Fruit fly (Drosophila melanogaster) whole organism, pupa: ENCODE measurements around the gene CG44090.

Experiments used
- CG10348 ChIP-seq: fragments of 200-800 bp; sonication (Bioruptor generic); IDR thresholded peaks from 2 replicates; pipeline ENCODE4 v1.3.6; 2022; ENCODE audit warnings: missing biosample characterization, missing genetic modification characterization
- CG12605 ChIP-seq: fragments of 200-800 bp; sonication (Bioruptor generic); IDR thresholded peaks from 2 replicates; pipeline ENCODE4 v1.3.6; 2022; ENCODE audit warnings: missing biosample characterization, missing genetic modification characterization
- CG13204 ChIP-seq: fragments of 200-800 bp; sonication (Bioruptor generic); optimal IDR thresholded peaks from 2 replicates; lab custom pipeline; 2018; ENCODE audit warnings: missing biosample characterization, mild to moderate bottlenecking, missing genetic modification characterization, moderate library complexity
- CG14655 ChIP-seq: fragments of 200-800 bp; sonication (Bioruptor generic); optimal IDR thresholded peaks from 3 replicates; lab custom pipeline; 2017; ENCODE audit warnings: mild to moderate bottlenecking, missing biosample characterization, missing genetic modification reagents, missing genetic modification characterization
- CG17806 ChIP-seq: fragments of 200-800 bp; sonication (Bioruptor generic); optimal IDR thresholded peaks from 2 replicates; lab custom pipeline; 2018; ENCODE audit warnings: missing biosample characterization, mild to moderate bottlenecking, missing genetic modification characterization, moderate library complexity
- CG32121 ChIP-seq: fragments of 200-800 bp; sonication (Bioruptor generic); IDR thresholded peaks from 2 replicates; pipeline ENCODE4 v1.3.6; 2022; ENCODE audit warnings: missing biosample characterization, missing genetic modification characterization
- CG34367 ChIP-seq: fragments of 200-800 bp; sonication (Bioruptor generic); optimal IDR thresholded peaks from 2 replicates; lab custom pipeline; 2018; ENCODE audit warnings: missing biosample characterization, mild to moderate bottlenecking, missing genetic modification characterization
- CG4496 ChIP-seq: fragments of 200-800 bp; sonication (Bioruptor generic); IDR thresholded peaks from 3 replicates; pipeline ENCODE4 v1.3.6; 2022; ENCODE audit warnings: missing biosample characterization, missing genetic modification characterization
- CG8159 ChIP-seq: fragments of 200-800 bp; sonication (Bioruptor generic); optimal IDR thresholded peaks from 3 replicates; lab custom pipeline; 2018; ENCODE audit warnings: missing biosample characterization, mild to moderate bottlenecking, missing genetic modification characterization, moderate library complexity
- D1 ChIP-seq: fragments of 200-800 bp; sonication (Bioruptor generic); optimal IDR thresholded peaks from 2 replicates; lab custom pipeline; 2018; ENCODE audit warnings: missing biosample characterization, mild to moderate bottlenecking, missing genetic modification characterization, moderate library complexity
- EcR ChIP-seq: fragments of 200-800 bp; sonication (Bioruptor generic); optimal IDR thresholded peaks from 3 replicates; lab custom pipeline; 2019; ENCODE audit warnings: missing biosample characterization, missing genetic modification characterization, mild to moderate bottlenecking, moderate library complexity, missing genetic modification reagents
- Pif1A ChIP-seq: fragments of 200-800 bp; sonication (Bioruptor generic); optimal IDR thresholded peaks from 3 replicates; lab custom pipeline; 2016; ENCODE audit warnings: missing biosample characterization, missing genetic modification characterization
- gl ChIP-seq: fragments of 200-800 bp; sonication (Bioruptor generic); optimal IDR thresholded peaks from 2 replicates; lab custom pipeline; 2018; ENCODE audit warnings: missing biosample characterization, mild to moderate bottlenecking, missing genetic modification characterization
- rn ChIP-seq: fragments of 200-800 bp; sonication (Bioruptor generic); IDR thresholded peaks from 2 replicates; pipeline ENCODE4 v1.3.6; 2022; ENCODE audit warnings: missing biosample characterization, missing genetic modification characterization

dm6 chr3R:17413601-17414000, 20.6 kb downstream of the CG44090 start, which contains the start of gene CG42822:
- TF ChIP-seq CG4496 (GFP tag; lab: Robert Waterston, UW) (no peak), CG12605 (GFP tag; lab: Robert Waterston, UW) (no peak), D1 (tag; lab: Kevin White, UChicago) (no peak), rn (GFP tag; lab: Robert Waterston, UW) (no peak), gl (tag; lab: Kevin White, UChicago) (no peak), CG34367 (no peak), CG32121 (no peak), EcR (no peak), CG13204 (GFP tag; lab: Kevin White, UChicago) (no peak), CG14655 (no peak), CG10348 (GFP tag; lab: Robert Waterston, UW) (no peak), CG17806 (tag; lab: Kevin White, UChicago) (no peak), Pif1A (GFP tag; lab: Kevin White, UChicago) (no peak), CG8159 (tag; lab: Kevin White, UChicago) (no peak)
